Worm (Caenorhabditis elegans) whole organism, early embryonic: ENCODE measurements around the gene twk-10.

Source experiments
- B0310.2 ChIP-seq: sonication (generic microtip); optimal IDR thresholded peaks from 2 replicates; lab custom pipeline; 2016; ENCODE audit warnings: mild to moderate bottlenecking, missing genetic modification characterization, missing compliant biosample characterization
- F13C5.2 ChIP-seq: sonication (generic microtip); optimal IDR thresholded peaks from 2 replicates; lab custom pipeline; 2017; ENCODE audit warnings: mild to moderate bottlenecking, missing genetic modification characterization, inconsistent platforms, missing compliant biosample characterization
- aly-1 ChIP-seq: sonication (generic microtip); optimal IDR thresholded peaks from 2 replicates; lab custom pipeline; 2016; ENCODE audit warnings: missing genetic modification characterization, missing compliant biosample characterization
- ama-1 ChIP-seq: fragments of 150-350 bp; optimal IDR thresholded peaks from 2 replicates; lab custom pipeline; 2014
- ceh-13 ChIP-seq: fragments of 200-800 bp; sonication (Bioruptor generic); optimal IDR thresholded peaks from 2 replicates; lab custom pipeline; 2018; ENCODE audit warnings: mild to moderate bottlenecking, missing genetic modification characterization, missing compliant biosample characterization
- ceh-36 ChIP-seq: sonication (generic microtip); optimal IDR thresholded peaks from 2 replicates; lab custom pipeline; 2016; ENCODE audit warnings: missing genetic modification characterization, inconsistent platforms, missing compliant biosample characterization
- ets-7 ChIP-seq: sonication (generic microtip); optimal IDR thresholded peaks from 2 replicates; lab custom pipeline; 2016; ENCODE audit warnings: missing genotype, missing genetic modification characterization, missing compliant biosample characterization
- flt-1 ChIP-seq: fragments of 200-800 bp; sonication (Bioruptor generic); IDR thresholded peaks from 2 replicates; pipeline ENCODE4 v1.3.6; 2022; ENCODE audit warnings: missing genetic modification characterization, missing compliant biosample characterization
- hmbx-1 ChIP-seq: sonication (generic microtip); optimal IDR thresholded peaks from 2 replicates; lab custom pipeline; 2016; ENCODE audit warnings: mild to moderate bottlenecking, missing genetic modification characterization, missing compliant biosample characterization
- hmg-4 ChIP-seq: fragments of 200-800 bp; sonication (Bioruptor generic); optimal IDR thresholded peaks from 2 replicates; lab custom pipeline; 2018; ENCODE audit warnings: mild to moderate bottlenecking, missing genetic modification characterization, missing compliant biosample characterization
- hnd-1 ChIP-seq: sonication (generic microtip); optimal IDR thresholded peaks from 2 replicates; lab custom pipeline; 2016; ENCODE audit warnings: missing genetic modification characterization, missing compliant biosample characterization
- pes-1 ChIP-seq: fragments of 200-800 bp; sonication (Bioruptor generic); IDR thresholded peaks from 2 replicates; pipeline ENCODE4 v1.3.6; 2022; ENCODE audit warnings: missing genetic modification reagents, missing genetic modification characterization, missing compliant biosample characterization
- scrt-1 ChIP-seq: fragments of 200-800 bp; sonication (Bioruptor generic); IDR thresholded peaks from 2 replicates; pipeline ENCODE4 v1.3.6; 2022; ENCODE audit warnings: missing genetic modification characterization, missing compliant biosample characterization
- sea-1 ChIP-seq: fragments of 200-800 bp; sonication (Bioruptor generic); conservative IDR thresholded peaks from 2 replicates; pipeline ENCODE4 v1.3.6; 2022; ENCODE audit warnings: missing genetic modification characterization, missing compliant biosample characterization
- tbx-11 ChIP-seq: fragments of 200-800 bp; sonication (Bioruptor generic); IDR thresholded peaks from 2 replicates; pipeline ENCODE4 v1.3.6; 2022; ENCODE audit warnings: missing genetic modification characterization, missing compliant biosample characterization
- tbx-37 ChIP-seq: fragments of 200-800 bp; sonication (Bioruptor generic); conservative IDR thresholded peaks from 2 replicates; pipeline ENCODE4 v1.3.6; 2022; ENCODE audit warnings: missing genetic modification reagents, missing genetic modification characterization, missing compliant biosample characterization
- tra-4 ChIP-seq: sonication (generic microtip); optimal IDR thresholded peaks from 2 replicates; lab custom pipeline; 2017; ENCODE audit warnings: missing genetic modification characterization, missing compliant biosample characterization

The twk-10 gene

ce11 chrV:6593700-6594244 is 41.6 kb downstream of the twk-10 start, which contains the start of gene hcp-1:
Gene hcp-1, plus strand, starts transcription at chrV:6594194.
- TF ChIP-seq ets-7 (tag; lab: Kevin White, UChicago) (no peak), scrt-1 (no peak)

ce11 chrV:6602556-6603062 is 50.5 kb downstream of the twk-10 start, which contains the start of gene ZK1055.6:
Gene ZK1055.6, minus strand, starts transcription at chrV:6602606.
- TF ChIP-seq tbx-37 (no peak), tra-4 (tag; lab: Kevin White, UChicago) (no peak), ama-1 (no peak), B0310.2 (no peak), pes-1 (no peak), scrt-1 (no peak), hmbx-1 (no peak), ceh-13 (GFP tag; lab: Kevin White, UChicago) (no peak), sea-1 (GFP tag; lab: Robert Waterston, UW) (no peak), hnd-1 (tag; lab: Kevin White, UChicago) (no peak), flt-1 (no peak), aly-1 (no peak), ceh-36 (tag; lab: Kevin White, UChicago) (no peak), F13C5.2 (tag; lab: Kevin White, UChicago) (no peak), tbx-11 (GFP tag; lab: Robert Waterston, UW) (no peak)

ce11 chrV:6605275-6605674 is 53.1 kb downstream of the twk-10 start, which contains the start of gene ZK1055.7:
Gene ZK1055.7, minus strand, starts transcription at chrV:6605375.
- TF ChIP-seq flt-1 (no peak), hmg-4 (GFP tag; lab: Kevin White, UChicago) (no peak), ets-7 (tag; lab: Kevin White, UChicago) (no peak), hmbx-1 (no peak), pes-1 (no peak), F13C5.2 (tag; lab: Kevin White, UChicago) (no peak), tbx-37 (no peak), sea-1 (GFP tag; lab: Robert Waterston, UW) (no peak)

ce11 chrV:6606197-6606596 is 54.1 kb downstream of the twk-10 start:
- TF ChIP-seq sea-1 (GFP tag; lab: Robert Waterston, UW) (no peak), scrt-1 (no peak), ets-7 (tag; lab: Kevin White, UChicago) (no peak), tra-4 (tag; lab: Kevin White, UChicago) (no peak)
